Worm (Caenorhabditis elegans): ENCODE data around the gene sqst-1.
A peak's percentile ranks its signal among the peaks of the same experiment; 100 is the strongest.

The sqst-1 gene

DNA sequence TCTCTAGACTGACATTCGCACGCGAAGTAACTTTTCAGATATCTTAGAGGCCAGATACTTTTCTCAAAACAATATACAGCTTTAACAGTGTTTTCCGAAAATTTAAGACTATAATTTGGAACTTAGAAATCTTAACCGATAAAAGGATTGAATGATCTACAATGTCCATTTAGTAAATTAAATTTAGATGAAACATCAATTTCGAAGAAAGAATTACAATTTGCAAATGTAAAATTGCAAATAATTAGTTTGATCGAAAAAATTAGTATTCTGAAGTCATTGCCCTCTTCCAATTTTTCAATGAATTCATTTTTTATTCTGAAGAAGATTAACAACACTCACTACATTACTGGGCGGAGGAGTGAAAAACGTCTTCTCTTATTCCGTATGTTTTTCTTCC, 34.5 kb downstream of the sqst-1 start, which contains the start of gene bath-37:
TSS of gene bath-37 (plus strand) at position 301 of the 400 bp plus-strand sequence.
- TF ChIP-seq egl-27 (tag; optimal IDR thresholded peaks at IDR 0.05) (no peak), swsn-7 (tag; optimal IDR thresholded peaks at IDR 0.05) (no peak), nhr-71 (tag; optimal IDR thresholded peaks at IDR 0.05) (no peak), aly-2 (tag; optimal IDR thresholded peaks at IDR 0.05) (no peak), pqm-1 (tag; optimal IDR thresholded peaks at IDR 0.05) (no peak), unc-62 (GFP tag; optimal IDR thresholded peaks at IDR 0.05) (no peak), nhr-28 (tag; optimal IDR thresholded peaks at IDR 0.05) (no peak), mab-9 (GFP tag; IDR thresholded peaks at IDR 0.05) (no peak), C04F5.9 (tag; optimal IDR thresholded peaks at IDR 0.05) (no peak), F16B12.6 (tag; optimal IDR thresholded peaks at IDR 0.05) (no peak), pax-3 (tag; optimal IDR thresholded peaks at IDR 0.05) (no peak), snu-23 (GFP tag; optimal IDR thresholded peaks at IDR 0.05) (no peak), tbx-2 (tag; optimal IDR thresholded peaks at IDR 0.05) (no peak), nhr-20 (tag; optimal IDR thresholded peaks at IDR 0.05) (no peak), hlh-17 (GFP tag; optimal IDR thresholded peaks at IDR 0.05; ENCODE audit: borderline replicate concordance) (no peak), nhr-76 (tag; optimal IDR thresholded peaks at IDR 0.05) (no peak), sup-37 (GFP tag; optimal IDR thresholded peaks at IDR 0.05) (no peak), unc-30 (tag; optimal IDR thresholded peaks at IDR 0.05) (no peak), dpl-1 (GFP tag; optimal IDR thresholded peaks at IDR 0.05) (no peak), C34B4.2 (tag; optimal IDR thresholded peaks at IDR 0.05) (no peak)

DNA sequence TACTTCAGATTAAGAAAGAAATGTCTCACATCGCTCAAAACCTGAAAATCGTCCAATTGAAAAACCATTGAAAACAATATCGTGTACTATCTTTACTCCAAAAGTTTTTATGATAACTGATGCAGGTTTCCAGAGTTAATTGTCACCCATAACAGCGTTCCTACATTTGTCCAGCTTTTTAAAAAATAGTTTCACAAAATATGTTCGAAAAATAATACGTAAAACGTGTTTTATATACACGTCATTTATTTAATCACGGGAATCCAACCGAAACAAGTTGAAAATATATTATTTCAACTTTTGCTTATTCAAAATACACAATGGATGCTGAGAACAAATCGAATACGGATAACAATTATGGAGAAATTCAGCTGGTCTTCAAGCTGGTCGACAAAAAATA, 41.4 kb downstream of the sqst-1 start, which contains the start of gene K08E4.7:
TSS of gene K08E4.7 (plus strand) at position 301 of the 400 bp plus-strand sequence.
- no peak for TF ChIP-seq egl-27 (tag; optimal IDR thresholded peaks at IDR 0.05)
- TF ChIP-seq snpc-4 (tag; optimal IDR thresholded peaks at IDR 0.05), result no peak
- TF ChIP-seq rnt-1 (tag; optimal IDR thresholded peaks at IDR 0.05), result no peak
- no peak for TF ChIP-seq ztf-11 (tag; optimal IDR thresholded peaks at IDR 0.05)
- TF ChIP-seq ceh-90 (tag; optimal IDR thresholded peaks at IDR 0.05), result no peak
- no peak for TF ChIP-seq snu-23 (GFP tag; optimal IDR thresholded peaks at IDR 0.05)
- TF ChIP-seq ets-5 (GFP tag; IDR thresholded peaks at IDR 0.05), result no peak
- TF ChIP-seq lin-14 (GFP tag; optimal IDR thresholded peaks at IDR 0.05), result no peak
- no peak for TF ChIP-seq C34B4.2 (tag; optimal IDR thresholded peaks at IDR 0.05)
- no peak for TF ChIP-seq ceh-8 (GFP tag; optimal IDR thresholded peaks at IDR 0.05)

ce11 chrIV:12078112-12078812, 44.2 kb downstream of the sqst-1 start, which contains the start of gene tmed-1:
TSS of gene tmed-1 (minus strand) at chrIV:12078162.
- TF ChIP-seq nhr-84 (tag; optimal IDR thresholded peaks at IDR 0.05), result no peak
- no peak for TF ChIP-seq sptf-1 (tag; optimal IDR thresholded peaks at IDR 0.05)
- peak in 1 of 2 experiments; percentile 3 for TF ChIP-seq lin-35 (GFP tag; optimal IDR thresholded peaks at IDR 0.05)
- TF ChIP-seq dpl-1 (GFP tag; optimal IDR thresholded peaks at IDR 0.05), result peak in 1 of 3 experiments; percentile 45
- no peak for TF ChIP-seq tbx-2 (tag; optimal IDR thresholded peaks at IDR 0.05)
- TF ChIP-seq efl-1 (optimal IDR thresholded peaks at IDR 0.05), result no peak
- peak in 1 of 2 experiments; percentile 26 for TF ChIP-seq efl-1 (GFP tag; optimal IDR thresholded peaks at IDR 0.05 in 1 of 2)
- no peak for TF ChIP-seq xbp-1 (tag; optimal IDR thresholded peaks at IDR 0.05)
- no peak for TF ChIP-seq pag-3 (tag; optimal IDR thresholded peaks at IDR 0.05; ENCODE audit: borderline replicate concordance, insufficient read depth)
- peak in 1 of 2 experiments; percentile 24 for TF ChIP-seq lsy-2 (tag; optimal IDR thresholded peaks at IDR 0.05)

ce11 chrIV:12078907-12079523, 44.9 kb downstream of the sqst-1 start, which contains the start of gene lex-1:
TSS of gene lex-1 (plus strand) at chrIV:12079473.
- TF ChIP-seq sptf-1 (tag; optimal IDR thresholded peaks at IDR 0.05) (no peak), ceh-90 (tag; optimal IDR thresholded peaks at IDR 0.05) (no peak), F16B12.6 (tag; optimal IDR thresholded peaks at IDR 0.05) (peak; percentile 20), pqm-1 (tag; optimal IDR thresholded peaks at IDR 0.05) (no peak), nhr-76 (tag; optimal IDR thresholded peaks at IDR 0.05) (no peak), egl-27 (tag; optimal IDR thresholded peaks at IDR 0.05) (no peak), fkh-8 (tag; optimal IDR thresholded peaks at IDR 0.05) (peak; percentile 21), pag-3 (tag; optimal IDR thresholded peaks at IDR 0.05; ENCODE audit: borderline replicate concordance, insufficient read depth) (no peak), nhr-11 (tag; optimal IDR thresholded peaks at IDR 0.05) (no peak), ama-1 (optimal IDR thresholded peaks at IDR 0.05) (no peak), unc-130 (tag; optimal IDR thresholded peaks at IDR 0.05) (no peak), nhr-237 (tag; optimal IDR thresholded peaks at IDR 0.05) (no peak), nhr-71 (tag; optimal IDR thresholded peaks at IDR 0.05) (peak; percentile 50), nhr-85 (tag) (no peak), tlp-1 (tag; optimal IDR thresholded peaks at IDR 0.05) (no peak), elt-2 (tag; optimal IDR thresholded peaks at IDR 0.05) (no peak), ceh-8 (GFP tag; optimal IDR thresholded peaks at IDR 0.05) (no peak), nhr-20 (tag; optimal IDR thresholded peaks at IDR 0.05) (peak; percentile 38), dpl-1 (GFP tag; optimal IDR thresholded peaks at IDR 0.05) (peak; percentile 61 to 86 (median 80)), efl-3 (GFP tag; optimal IDR thresholded peaks at IDR 0.05) (no peak)
